Worm (Caenorhabditis elegans): ENCODE measurements around the gene fkh-3.
A peak's percentile ranks its signal among the peaks of the same experiment; 100 is the strongest.
"Not testable (repeated sequence)": the region's sequence is repeated elsewhere in the genome, so short reads cannot be mapped to it uniquely, and the experiment has no call there.

fkh-3 gene

ce11 chrX:13443283-13443682 is 20.0 kb upstream of the fkh-3 start:
- TF ChIP-seq unc-55 (GFP tag; optimal IDR thresholded peaks at IDR 0.05) (no peak), fos-1 (tag; optimal IDR thresholded peaks at IDR 0.05) (no peak)

- peak; percentile 35 for TF ChIP-seq gmeb-1 (tag; optimal IDR thresholded peaks at IDR 0.05)
- no peak for TF ChIP-seq ztf-1 (GFP tag; conservative IDR thresholded peaks at IDR 0.05)
- peak; percentile 3 for TF ChIP-seq snpc-4 (tag; optimal IDR thresholded peaks at IDR 0.05)
- peak; percentile 60 for TF ChIP-seq crh-2 (tag; optimal IDR thresholded peaks at IDR 0.05)
- peak; percentile 47 for TF ChIP-seq F13H6.1 (tag; optimal IDR thresholded peaks at IDR 0.05)
- TF ChIP-seq lin-11 (tag; optimal IDR thresholded peaks at IDR 0.05) = peak; percentile 13
- peak; percentile 45 for TF ChIP-seq unc-55 (GFP tag; optimal IDR thresholded peaks at IDR 0.05)
- peak; percentile 62 for TF ChIP-seq sma-9 (GFP tag; optimal IDR thresholded peaks at IDR 0.05)
- TF ChIP-seq sma-9 (tag; optimal IDR thresholded peaks at IDR 0.05) = no peak
- no peak for TF ChIP-seq skn-1 (tag; optimal IDR thresholded peaks at IDR 0.05)
- TF ChIP-seq ztf-4 (tag; optimal IDR thresholded peaks at IDR 0.05) = no peak
- peak; percentile 75 for TF ChIP-seq nhr-129 (tag; optimal IDR thresholded peaks at IDR 0.05)
- no peak for TF ChIP-seq elt-1 (tag; optimal IDR thresholded peaks at IDR 0.05)
- TF ChIP-seq sma-3 (GFP tag; optimal IDR thresholded peaks at IDR 0.05) = peak; percentile 31
- peak; percentile 51 for TF ChIP-seq nhr-21 (tag; optimal IDR thresholded peaks at IDR 0.05)
- peak; percentile 45 for TF ChIP-seq fos-1 (tag; optimal IDR thresholded peaks at IDR 0.05)
Observed at ce11 chrX:13442446-13442845, 19.2 kb upstream of the fkh-3 start.

DNA sequence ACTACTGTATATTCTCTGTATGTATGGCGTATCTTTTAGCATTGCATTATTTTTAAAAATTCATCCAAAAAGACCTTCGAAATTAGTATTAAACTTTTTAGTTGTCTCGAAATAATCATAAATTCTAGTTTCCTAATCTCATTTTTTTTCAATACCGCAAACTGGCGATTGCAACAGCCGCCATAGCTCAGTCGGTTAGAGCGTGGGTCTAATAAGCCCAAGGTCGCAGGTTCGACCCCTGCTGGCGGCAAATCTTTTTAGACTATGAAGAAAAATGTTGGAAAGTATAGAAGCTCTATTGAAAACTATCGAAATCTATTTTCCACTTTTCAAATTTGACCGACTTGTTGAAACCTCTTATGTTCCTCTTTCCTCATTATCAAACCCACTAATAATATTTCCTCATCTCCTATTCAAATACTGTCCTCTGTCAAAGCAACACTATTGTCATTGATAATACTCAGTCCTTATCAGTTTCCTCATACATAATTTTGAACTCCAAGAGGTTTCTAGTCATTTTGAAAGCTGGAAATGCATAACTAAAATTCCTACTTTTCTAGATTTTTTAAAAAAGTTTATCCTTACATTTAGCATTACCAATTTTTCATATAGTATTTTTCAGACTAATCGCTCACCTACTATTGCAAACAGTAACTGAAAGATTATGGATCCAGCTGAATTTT is 12.7 kb upstream of the fkh-3 start, which contains the start of gene jmjd-3.3:
jmjd-3.3 (plus strand) TSS at position 633 of the 683 bp plus-strand sequence.
- TF ChIP-seq lsy-2 (tag; optimal IDR thresholded peaks at IDR 0.05) (no peak), zag-1 (tag; optimal IDR thresholded peaks at IDR 0.05) (no peak), elt-3 (tag; optimal IDR thresholded peaks at IDR 0.05) (no peak)

ce11 chrX:13435116-13435515 is 11.9 kb upstream of the fkh-3 start:
- TF ChIP-seq unc-39 (tag; optimal IDR thresholded peaks at IDR 0.05) = no peak

DNA sequence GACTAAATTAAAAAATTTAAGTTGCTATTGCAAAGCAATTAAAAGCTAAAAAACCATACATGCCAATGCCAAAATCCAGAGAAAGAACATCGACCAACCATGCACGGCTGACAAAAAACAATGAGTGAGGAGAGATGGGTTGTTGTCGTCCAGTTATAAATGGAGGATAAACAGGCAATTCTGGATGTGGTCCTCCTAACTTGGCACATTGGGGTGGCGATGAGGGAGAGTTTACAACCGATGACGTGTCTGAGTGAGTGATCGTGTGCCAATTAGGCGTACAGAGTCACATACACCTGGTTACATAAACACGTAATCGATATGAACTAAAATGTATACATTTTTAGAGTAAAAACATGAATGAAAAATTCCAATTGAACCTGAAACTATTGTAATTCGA is 8.1 kb upstream of the fkh-3 start, which contains the start of gene C29F7.10:
C29F7.10 (minus strand) TSS at position 101 of the 400 bp plus-strand sequence.
- not testable (repeated sequence) for TF ChIP-seq dmd-4 (tag; optimal IDR thresholded peaks at IDR 0.05); sem-4 (tag; optimal IDR thresholded peaks at IDR 0.05); sma-9 (GFP tag; optimal IDR thresholded peaks at IDR 0.05); sma-9 (tag; optimal IDR thresholded peaks at IDR 0.05)

DNA sequence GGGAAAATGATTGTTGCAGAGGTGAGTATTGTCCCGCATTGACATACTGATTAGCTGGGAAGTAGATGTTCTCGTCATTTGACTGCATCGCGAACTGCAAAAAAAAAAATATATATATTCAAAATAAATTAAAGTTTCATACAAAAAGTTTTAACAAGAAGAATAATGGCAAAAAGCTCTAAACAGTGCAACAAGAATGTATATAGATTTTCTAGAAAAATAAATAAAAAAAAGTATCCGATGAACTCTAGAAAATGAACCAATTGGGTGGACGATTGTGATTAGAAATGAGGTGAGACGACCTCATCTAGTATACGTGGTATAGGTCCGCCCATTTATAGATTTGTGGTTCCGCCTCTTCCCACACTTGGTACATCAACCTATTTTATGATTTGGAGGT is 5.5 kb upstream of the fkh-3 start, which contains the start of gene fkh-4:
fkh-4 (minus strand) TSS at position 101 of the 400 bp plus-strand sequence.
- TF ChIP-seq peb-1 (tag; optimal IDR thresholded peaks at IDR 0.05); ama-1 (optimal IDR thresholded peaks at IDR 0.05); R02D3.7 (tag; optimal IDR thresholded peaks at IDR 0.05): not testable (repeated sequence)

ce11 chrX:13421068-13421467 is 2.2 kb downstream of the fkh-3 start:
- TF ChIP-seq ceh-82 (tag; optimal IDR thresholded peaks at IDR 0.05) (no peak), gmeb-1 (tag; optimal IDR thresholded peaks at IDR 0.05) (no peak), R02D3.7 (tag; optimal IDR thresholded peaks at IDR 0.05) (no peak), sma-9 (GFP tag; optimal IDR thresholded peaks at IDR 0.05) (peak; percentile 14), sma-9 (tag; optimal IDR thresholded peaks at IDR 0.05) (no peak), elt-3 (tag; optimal IDR thresholded peaks at IDR 0.05) (no peak), alr-1 (tag; optimal IDR thresholded peaks at IDR 0.05) (no peak), fos-1 (tag; optimal IDR thresholded peaks at IDR 0.05) (peak; percentile 77), nhr-6 (tag; optimal IDR thresholded peaks at IDR 0.05) (no peak), nhr-11 (tag; optimal IDR thresholded peaks at IDR 0.05) (no peak), C34F6.9 (tag; optimal IDR thresholded peaks at IDR 0.05) (no peak)

All from whole organism, L2 larva.